Fruit fly (Drosophila melanogaster) whole organism, prepupa: ENCODE data around the gene CG16782.

Source experiments
- Blimp-1 ChIP-seq: fragments of 200-800 bp; sonication (Bioruptor generic); optimal IDR thresholded peaks from 3 replicates; lab custom pipeline; 2017; ENCODE audit warnings: missing biosample characterization, missing genetic modification characterization, mild to moderate bottlenecking, moderate library complexity, missing genetic modification reagents
- CG10669 ChIP-seq: fragments of 200-800 bp; sonication (Bioruptor generic); optimal IDR thresholded peaks from 3 replicates; lab custom pipeline; 2018; ENCODE audit warnings: missing biosample characterization, mild to moderate bottlenecking, missing genetic modification characterization, moderate library complexity
- CG11294 ChIP-seq: fragments of 200-800 bp; sonication (Bioruptor generic); IDR thresholded peaks from 2 replicates; pipeline ENCODE4 v1.3.6; 2022; ENCODE audit warnings: missing biosample characterization, missing genetic modification characterization
- CG11762 ChIP-seq: fragments of 200-800 bp; sonication (Bioruptor generic); optimal IDR thresholded peaks from 3 replicates; lab custom pipeline; 2016; ENCODE audit warnings: missing biosample characterization, missing genetic modification characterization; ENCODE audit not compliant: insufficient read depth
- CG11902 ChIP-seq: fragments of 200-800 bp; sonication (Bioruptor generic); optimal IDR thresholded peaks from 3 replicates; lab custom pipeline; 2016; ENCODE audit warnings: missing biosample characterization, missing genetic modification characterization
- CG15336 ChIP-seq: fragments of 200-800 bp; sonication (Bioruptor generic); IDR thresholded peaks from 2 replicates; pipeline ENCODE4 v1.3.6; 2022; ENCODE audit warnings: missing biosample characterization, missing genetic modification characterization
- CG1621 ChIP-seq: fragments of 200-800 bp; sonication (Bioruptor generic); optimal IDR thresholded peaks from 3 replicates; lab custom pipeline; 2018; ENCODE audit warnings: missing biosample characterization, mild to moderate bottlenecking, missing genetic modification characterization
- CG16779 ChIP-seq: fragments of 200-800 bp; sonication (Bioruptor generic); optimal IDR thresholded peaks from 3 replicates; lab custom pipeline; 2017; ENCODE audit warnings: missing biosample characterization, mild to moderate bottlenecking, missing genetic modification characterization
- CG3032 ChIP-seq: fragments of 200-800 bp; optimal IDR thresholded peaks from 2 replicates; lab custom pipeline; 2019; ENCODE audit warnings: missing biosample characterization, mild to moderate bottlenecking, missing genetic modification characterization, moderate library complexity
- CG31627 ChIP-seq: fragments of 200-800 bp; sonication (Bioruptor generic); optimal IDR thresholded peaks from 3 replicates; lab custom pipeline; 2016; ENCODE audit warnings: missing biosample characterization, missing genetic modification characterization
- CG32006 ChIP-seq: fragments of 200-800 bp; sonication (Bioruptor generic); optimal IDR thresholded peaks from 3 replicates; lab custom pipeline; 2017; ENCODE audit warnings: missing biosample characterization, mild to moderate bottlenecking, missing genetic modification characterization
- CG34406 ChIP-seq: fragments of 200-800 bp; sonication (Bioruptor generic); optimal IDR thresholded peaks from 3 replicates; lab custom pipeline; 2016; ENCODE audit warnings: missing biosample characterization, missing genetic modification characterization
- CG3919 ChIP-seq: fragments of 200-800 bp; sonication (Bioruptor generic); optimal IDR thresholded peaks from 3 replicates; lab custom pipeline; 2016; ENCODE audit warnings: missing biosample characterization, missing genetic modification characterization
- CG4318 ChIP-seq: fragments of 200-800 bp; sonication (Bioruptor generic); optimal IDR thresholded peaks from 3 replicates; lab custom pipeline; 2017; ENCODE audit warnings: missing biosample characterization, mild to moderate bottlenecking, missing genetic modification characterization
- CG6163 ChIP-seq: fragments of 200-800 bp; sonication (Bioruptor generic); IDR thresholded peaks from 3 replicates; pipeline ENCODE4 v1.3.6; 2022; ENCODE audit warnings: missing biosample characterization, missing genetic modification characterization
- CG6276 ChIP-seq: fragments of 200-800 bp; sonication (Bioruptor generic); optimal IDR thresholded peaks from 2 replicates; lab custom pipeline; 2017; ENCODE audit warnings: missing biosample characterization, mild to moderate bottlenecking, missing genetic modification characterization
- CG6808 ChIP-seq: fragments of 200-800 bp; sonication (Bioruptor generic); optimal IDR thresholded peaks from 3 replicates; lab custom pipeline; 2017; ENCODE audit warnings: missing biosample characterization, missing genetic modification characterization, mild to moderate bottlenecking, moderate library complexity, missing genetic modification reagents
- CG6854 ChIP-seq: fragments of 200-800 bp; sonication (Bioruptor generic); optimal IDR thresholded peaks from 2 replicates; lab custom pipeline; 2017; ENCODE audit warnings: missing biosample characterization, mild to moderate bottlenecking, missing genetic modification characterization
- CG7368 ChIP-seq: fragments of 200-800 bp; sonication (Bioruptor generic); optimal IDR thresholded peaks from 3 replicates; lab custom pipeline; 2016; ENCODE audit warnings: missing biosample characterization, missing genetic modification characterization
- CG8632 ChIP-seq: fragments of 200-800 bp; sonication (Bioruptor generic); optimal IDR thresholded peaks from 3 replicates; lab custom pipeline; 2016; ENCODE audit warnings: missing biosample characterization, missing genetic modification characterization
- CG9139 ChIP-seq: fragments of 200-800 bp; sonication (Bioruptor generic); optimal IDR thresholded peaks from 3 replicates; lab custom pipeline; 2017; ENCODE audit warnings: missing biosample characterization, mild to moderate bottlenecking, missing genetic modification characterization
- Eip75B ChIP-seq: fragments of 200-800 bp; sonication (Bioruptor generic); optimal IDR thresholded peaks from 3 replicates; lab custom pipeline; 2016; ENCODE audit warnings: missing biosample characterization, missing genetic modification characterization
- Eip78C ChIP-seq: fragments of 200-800 bp; sonication (Bioruptor generic); peaks from one replicate; lab custom pipeline; 2016; ENCODE audit warnings: missing biosample characterization, missing genetic modification characterization
- Eip93F ChIP-seq: fragments of 200-800 bp; sonication (Bioruptor generic); optimal IDR thresholded peaks from 2 replicates; lab custom pipeline; 2016; ENCODE audit warnings: missing biosample characterization, mild to moderate bottlenecking, missing genetic modification characterization
- Ets21C ChIP-seq: fragments of 200-800 bp; sonication (Bioruptor generic); optimal IDR thresholded peaks from 3 replicates; lab custom pipeline; 2016; ENCODE audit warnings: missing biosample characterization, missing genetic modification characterization
- Ets96B ChIP-seq: fragments of 200-800 bp; optimal IDR thresholded peaks from 2 replicates; lab custom pipeline; 2019; ENCODE audit warnings: missing biosample characterization, mild to moderate bottlenecking, missing genetic modification characterization, moderate library complexity
- Gug ChIP-seq: fragments of 200-800 bp; sonication (Bioruptor generic); IDR thresholded peaks from 2 replicates; pipeline ENCODE4 v1.3.6; 2022; ENCODE audit warnings: missing biosample characterization, missing genetic modification characterization
- Hr38 ChIP-seq: sonication (Bioruptor generic); optimal IDR thresholded peaks from 2 replicates; lab custom pipeline; 2016; ENCODE audit warnings: missing biosample characterization, missing genetic modification characterization
- Hr39 ChIP-seq: fragments of 200-800 bp; sonication (Bioruptor generic); optimal IDR thresholded peaks from 2 replicates; lab custom pipeline; 2016; ENCODE audit warnings: missing biosample characterization, missing genetic modification characterization
- Hr4 ChIP-seq: fragments of 200-800 bp; sonication (Bioruptor generic); optimal IDR thresholded peaks from 3 replicates; lab custom pipeline; 2016; ENCODE audit warnings: missing biosample characterization, missing genetic modification characterization
- Lpt ChIP-seq: fragments of 200-800 bp; sonication (Bioruptor generic); optimal IDR thresholded peaks from 3 replicates; lab custom pipeline; 2016; ENCODE audit warnings: missing biosample characterization, missing genetic modification characterization
- Met ChIP-seq: fragments of 200-800 bp; sonication (Bioruptor generic); optimal IDR thresholded peaks from 3 replicates; lab custom pipeline; 2016; ENCODE audit warnings: missing biosample characterization, missing genetic modification characterization
- Smox ChIP-seq: fragments of 200-800 bp; sonication (Bioruptor generic); optimal IDR thresholded peaks from 3 replicates; lab custom pipeline; 2016; ENCODE audit warnings: missing biosample characterization, missing genetic modification characterization
- Sox102F ChIP-seq: fragments of 200-800 bp; sonication (Bioruptor generic); optimal IDR thresholded peaks from 2 replicates; lab custom pipeline; 2016; ENCODE audit warnings: missing biosample characterization, mild to moderate bottlenecking, missing genetic modification characterization
- Sox14 ChIP-seq: fragments of 200-800 bp; sonication (Bioruptor generic); optimal IDR thresholded peaks from 3 replicates; lab custom pipeline; 2016; ENCODE audit warnings: missing biosample characterization, missing genetic modification characterization
- Sox15 ChIP-seq: fragments of 200-800 bp; sonication (Bioruptor generic); optimal IDR thresholded peaks from 3 replicates; lab custom pipeline; 2016; ENCODE audit warnings: missing biosample characterization, missing genetic modification characterization
- achi ChIP-seq: fragments of 200-800 bp; sonication (Bioruptor generic); optimal IDR thresholded peaks from 3 replicates; lab custom pipeline; 2016; ENCODE audit warnings: missing biosample characterization, missing genetic modification characterization
- acj6 ChIP-seq: fragments of 200-800 bp; sonication (Bioruptor generic); optimal IDR thresholded peaks from 3 replicates; lab custom pipeline; 2016; ENCODE audit warnings: missing biosample characterization, missing genetic modification characterization
- cyc ChIP-seq: fragments of 200-800 bp; sonication (Bioruptor generic); optimal IDR thresholded peaks from 3 replicates; lab custom pipeline; 2016; ENCODE audit warnings: missing biosample characterization, missing genetic modification characterization
- dac ChIP-seq: fragments of 200-800 bp; sonication (Bioruptor generic); optimal IDR thresholded peaks from 2 replicates; lab custom pipeline; 2017; ENCODE audit warnings: missing biosample characterization, mild to moderate bottlenecking, missing genetic modification characterization
- dsx ChIP-seq: fragments of 200-800 bp; optimal IDR thresholded peaks from 3 replicates; lab custom pipeline; 2019; ENCODE audit warnings: missing biosample characterization, mild to moderate bottlenecking, missing genetic modification characterization, moderate library complexity; ENCODE audit not compliant: poor library complexity, severe bottlenecking
- eg ChIP-seq: fragments of 200-800 bp; sonication (Bioruptor generic); IDR thresholded peaks from 3 replicates; pipeline ENCODE4 v1.3.6; 2022; ENCODE audit warnings: missing biosample characterization, missing genetic modification characterization
- esn ChIP-seq: fragments of 200-800 bp; sonication (Bioruptor generic); optimal IDR thresholded peaks from 2 replicates; lab custom pipeline; 2016; ENCODE audit warnings: missing biosample characterization, mild to moderate bottlenecking, missing genetic modification characterization, moderate library complexity
- fd59A ChIP-seq: fragments of 200-800 bp; sonication (Bioruptor generic); optimal IDR thresholded peaks from 2 replicates; lab custom pipeline; 2017; ENCODE audit warnings: missing biosample characterization, mild to moderate bottlenecking, missing genetic modification characterization, missing genetic modification reagents
- fd85E ChIP-seq: fragments of 200-800 bp; sonication (Bioruptor generic); optimal IDR thresholded peaks from 3 replicates; lab custom pipeline; 2016; ENCODE audit warnings: missing biosample characterization, missing genetic modification characterization
- fkh ChIP-seq: fragments of 200-800 bp; sonication (Bioruptor generic); optimal IDR thresholded peaks from 3 replicates; lab custom pipeline; 2017; ENCODE audit warnings: missing biosample characterization, mild to moderate bottlenecking, missing genetic modification characterization, moderate library complexity
- lz ChIP-seq: fragments of 200-800 bp; sonication (Bioruptor generic); optimal IDR thresholded peaks from 3 replicates; lab custom pipeline; 2016; ENCODE audit warnings: missing biosample characterization, missing genetic modification characterization
- pdm3 ChIP-seq: fragments of 200-800 bp; sonication (Bioruptor generic); optimal IDR thresholded peaks from 3 replicates; lab custom pipeline; 2016; ENCODE audit warnings: missing biosample characterization, missing genetic modification characterization
- salr ChIP-seq, 2 experiments: fragments of 200-800 bp; sonication (Bioruptor generic); optimal IDR thresholded peaks; 3 replicates each; lab custom pipeline; 2016 to 2018; ENCODE audit warnings: missing biosample characterization in 2 of 2, missing genetic modification characterization in 2 of 2, mild to moderate bottlenecking in 1 of 2
- spab ChIP-seq: fragments of 200-800 bp; sonication (Bioruptor generic); optimal IDR thresholded peaks from 2 replicates; lab custom pipeline; 2017; ENCODE audit warnings: missing biosample characterization, mild to moderate bottlenecking, missing genetic modification characterization, missing genetic modification reagents
- ss ChIP-seq, 2 experiments: fragments of 200-800 bp; sonication (Bioruptor generic); optimal IDR thresholded peaks; 2 replicates in 1 of 2; 3 replicates in 1 of 2; lab custom pipeline; 2017 to 2018; ENCODE audit warnings: mild to moderate bottlenecking in 2 of 2, missing biosample characterization in 2 of 2, missing genetic modification characterization in 2 of 2, moderate library complexity in 1 of 2
- topi ChIP-seq: fragments of 200-800 bp; sonication (Bioruptor generic); optimal IDR thresholded peaks from 3 replicates; lab custom pipeline; 2016; ENCODE audit warnings: missing biosample characterization, missing genetic modification characterization
- vri ChIP-seq: fragments of 200-800 bp; sonication (Bioruptor generic); optimal IDR thresholded peaks from 3 replicates; lab custom pipeline; 2016; ENCODE audit warnings: missing biosample characterization, mild to moderate bottlenecking, missing genetic modification characterization

CG16782 gene

DNA sequence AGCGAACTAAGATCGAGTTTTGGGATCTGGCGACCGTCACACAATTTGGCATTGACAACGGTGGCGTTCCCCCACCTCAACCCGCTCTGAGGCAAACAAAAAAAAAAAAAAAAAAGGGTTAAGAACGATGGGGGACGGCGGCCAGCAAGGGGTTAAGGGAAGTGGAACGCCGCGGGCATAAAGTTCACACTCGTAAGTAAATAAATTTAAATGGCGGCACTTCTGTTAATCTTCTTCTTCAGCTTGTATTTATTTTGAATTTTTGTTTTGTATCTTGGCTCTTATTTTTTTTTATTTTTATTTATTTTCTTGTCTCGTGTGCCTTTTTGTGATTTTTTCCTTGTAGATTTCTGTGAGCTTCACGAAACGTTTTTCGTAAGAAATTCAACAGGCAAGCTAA, 47.2 kb downstream of the CG16782 start:
- TF ChIP-seq CG9139 = peak; percentile 33
- TF ChIP-seq Lpt (GFP tag; lab: Kevin White, UChicago) = no peak
- TF ChIP-seq CG3919 (GFP tag; lab: Kevin White, UChicago) = no peak
- peak; percentile 34 for TF ChIP-seq spab
- TF ChIP-seq cyc (GFP tag; lab: Kevin White, UChicago) = no peak
- TF ChIP-seq Met (GFP tag; lab: Kevin White, UChicago) = no peak
- no peak for TF ChIP-seq CG11762 (GFP tag; lab: Kevin White, UChicago)
- no peak for TF ChIP-seq CG11902 (GFP tag; lab: Kevin White, UChicago)
- TF ChIP-seq Blimp-1 (GFP tag; lab: Kevin White, UChicago) = no peak
- TF ChIP-seq Eip93F = no peak
- TF ChIP-seq lz (GFP tag; lab: Kevin White, UChicago) = no peak
- no peak for TF ChIP-seq Hr38
- peak; percentile 50; the same call in 1 of the 3 replicates for TF ChIP-seq CG6163 (GFP tag; lab: Robert Waterston, UW)
- no peak for TF ChIP-seq CG3032 (tag; lab: Kevin White, UChicago)
- no peak for TF ChIP-seq CG6276 (GFP tag; lab: Kevin White, UChicago)
- no peak for TF ChIP-seq CG4318 (GFP tag; lab: Kevin White, UChicago)
- TF ChIP-seq CG31627 = no peak
- TF ChIP-seq CG10669 (GFP tag; lab: Kevin White, UChicago) = peak; percentile 23
- peak; percentile 50 for TF ChIP-seq CG6808 (GFP tag; lab: Kevin White, UChicago)
- TF ChIP-seq CG1621 (tag; lab: Kevin White, UChicago) = no peak
- no peak for TF ChIP-seq pdm3
- TF ChIP-seq achi (GFP tag; lab: Kevin White, UChicago) = no peak
- TF ChIP-seq Sox15 (GFP tag; lab: Kevin White, UChicago) = no peak
- TF ChIP-seq CG11294 = no peak
- TF ChIP-seq Eip75B (GFP tag; lab: Kevin White, UChicago) = peak; percentile 14
- no peak for TF ChIP-seq Ets96B (tag; lab: Kevin White, UChicago)
- TF ChIP-seq Hr39 (GFP tag; lab: Kevin White, UChicago) = peak; percentile 6
- TF ChIP-seq esn (GFP tag; lab: Kevin White, UChicago) = peak; percentile 36
- TF ChIP-seq salr (GFP tag; optimal IDR thresholded peaks at IDR 0.05; lab: Kevin White, UChicago) = no peak
- TF ChIP-seq CG16779 = no peak
- no peak for TF ChIP-seq CG6854 (GFP tag; lab: Kevin White, UChicago)
- no peak for TF ChIP-seq CG7368 (GFP tag; lab: Kevin White, UChicago)
- TF ChIP-seq Hr4 = no peak
- TF ChIP-seq fkh (GFP tag; lab: Kevin White, UChicago) = no peak
- TF ChIP-seq Ets21C = no peak
- no peak for TF ChIP-seq acj6 (GFP tag; lab: Kevin White, UChicago)
- no peak for TF ChIP-seq fd85E
- TF ChIP-seq CG34406 = peak; percentile 26
- TF ChIP-seq fd59A (GFP tag; lab: Kevin White, UChicago) = no peak
- no peak for TF ChIP-seq topi (GFP tag; lab: Kevin White, UChicago)
- peak; percentile 7 for TF ChIP-seq dsx (GFP tag; lab: Kevin White, UChicago)
- TF ChIP-seq Gug (GFP tag; lab: Robert Waterston, UW) = no peak
- TF ChIP-seq ss (GFP tag; optimal IDR thresholded peaks at IDR 0.05; lab: Kevin White, UChicago) = peak; percentile 51 to 77
- no peak for TF ChIP-seq CG8632 (GFP tag; lab: Kevin White, UChicago)
- TF ChIP-seq eg (GFP tag; lab: Robert Waterston, UW) = no peak
- TF ChIP-seq dac (GFP tag; lab: Kevin White, UChicago) = no peak
- TF ChIP-seq Sox14 = no peak
- no peak for TF ChIP-seq CG32006 (GFP tag; lab: Kevin White, UChicago)
- TF ChIP-seq vri (GFP tag; lab: Kevin White, UChicago) = peak; percentile 12
- TF ChIP-seq CG15336 (GFP tag; lab: Robert Waterston, UW) = no peak
- TF ChIP-seq Smox (GFP tag; lab: Kevin White, UChicago) = no peak
- peak; percentile 57 for TF ChIP-seq Sox102F (GFP tag; lab: Kevin White, UChicago)
- peak; percentile 69 for TF ChIP-seq Eip78C (GFP tag; lab: Kevin White, UChicago)
